Worm (Caenorhabditis elegans) whole organism, late embryonic: ENCODE measurements around the gene Y116F11B.17.

Experiments used
- C38D4.7 ChIP-seq: fragments of 200-800 bp; sonication (Bioruptor generic); optimal IDR thresholded peaks from 2 replicates; lab custom pipeline; 2018; ENCODE audit warnings: mild to moderate bottlenecking, missing genetic modification characterization, moderate library complexity, missing compliant biosample characterization
- K09A11.1 ChIP-seq: sonication (generic microtip); optimal IDR thresholded peaks from 2 replicates; lab custom pipeline; 2017; ENCODE audit warnings: antibody characterized with exemption, mild to moderate bottlenecking, missing genetic modification characterization, missing compliant biosample characterization; ENCODE audit not compliant: insufficient read depth
- Y22D7AL.16 ChIP-seq: sonication (generic microtip); optimal IDR thresholded peaks from 2 replicates; lab custom pipeline; 2016; ENCODE audit warnings: missing genetic modification characterization, missing compliant biosample characterization
- ceh-18 ChIP-seq: sonication (generic microtip); optimal IDR thresholded peaks from 2 replicates; lab custom pipeline; 2016; ENCODE audit warnings: missing genetic modification characterization, missing compliant biosample characterization
- ceh-24 ChIP-seq: sonication (generic microtip); optimal IDR thresholded peaks from 2 replicates; lab custom pipeline; 2016; ENCODE audit warnings: mild to moderate bottlenecking, missing genetic modification characterization, missing compliant biosample characterization
- ceh-34 ChIP-seq: sonication (generic microtip); optimal IDR thresholded peaks from 2 replicates; lab custom pipeline; 2016; ENCODE audit warnings: mild to moderate bottlenecking, missing genetic modification characterization, missing compliant biosample characterization
- ceh-45 ChIP-seq: fragments of 200-800 bp; sonication (Bioruptor generic); IDR thresholded peaks from 2 replicates; pipeline ENCODE4 v1.3.6; 2022; ENCODE audit warnings: missing genetic modification reagents, missing genetic modification characterization, missing compliant biosample characterization
- ceh-9 ChIP-seq: sonication (generic microtip); optimal IDR thresholded peaks from 2 replicates; lab custom pipeline; 2016; ENCODE audit warnings: mild to moderate bottlenecking, missing genetic modification characterization, inconsistent platforms, missing compliant biosample characterization
- dve-1 ChIP-seq: sonication (generic microtip); optimal IDR thresholded peaks from 2 replicates; lab custom pipeline; 2017; ENCODE audit warnings: antibody characterized with exemption, mild to moderate bottlenecking, missing genetic modification characterization, missing compliant biosample characterization
- elt-2 ChIP-seq: sonication (generic microtip); optimal IDR thresholded peaks from 2 replicates; lab custom pipeline; 2016; ENCODE audit warnings: missing genetic modification reagents, missing genetic modification characterization, missing compliant biosample characterization
- fax-1 ChIP-seq: sonication (generic microtip); optimal IDR thresholded peaks from 2 replicates; lab custom pipeline; 2016; ENCODE audit warnings: missing genotype, missing genetic modification characterization, missing compliant biosample characterization
- fkh-10 ChIP-seq: fragments of 150-350 bp; optimal IDR thresholded peaks from 2 replicates; lab custom pipeline; 2014; ENCODE audit warnings: missing biosample characterization, missing genetic modification reagents, missing genetic modification characterization
- gmeb-2 ChIP-seq: sonication (generic microtip); optimal IDR thresholded peaks from 2 replicates; lab custom pipeline; 2016; ENCODE audit warnings: missing genetic modification characterization, inconsistent platforms, missing compliant biosample characterization
- hlh-8 ChIP-seq: sonication (generic microtip); optimal IDR thresholded peaks from 2 replicates; lab custom pipeline; 2016; ENCODE audit warnings: missing genotype, missing genetic modification characterization, missing compliant biosample characterization
- lin-11 ChIP-seq: fragments of 200-800 bp; sonication (Bioruptor generic); optimal IDR thresholded peaks from 2 replicates; lab custom pipeline; 2018; ENCODE audit warnings: mild to moderate bottlenecking, missing genetic modification characterization, missing compliant biosample characterization
- mec-3 ChIP-seq: sonication (generic microtip); optimal IDR thresholded peaks from 2 replicates; lab custom pipeline; 2016; ENCODE audit warnings: borderline replicate concordance, missing genetic modification characterization, missing compliant biosample characterization
- nfya-1 ChIP-seq: sonication (generic microtip); optimal IDR thresholded peaks from 2 replicates; lab custom pipeline; 2017; ENCODE audit warnings: missing genetic modification characterization, mild to moderate bottlenecking, missing compliant biosample characterization, antibody characterized with exemption, moderate library complexity
- odd-2 ChIP-seq: sonication (generic microtip); optimal IDR thresholded peaks from 2 replicates; lab custom pipeline; 2017; ENCODE audit warnings: antibody characterized with exemption, mild to moderate bottlenecking, missing genetic modification characterization, missing compliant biosample characterization
- pha-2 ChIP-seq: sonication (generic microtip); optimal IDR thresholded peaks from 2 replicates; lab custom pipeline; 2017; ENCODE audit warnings: mild to moderate bottlenecking, missing genetic modification characterization, missing compliant biosample characterization
- pha-4 ChIP-seq: fragments of 150-350 bp; optimal IDR thresholded peaks from 2 replicates; lab custom pipeline; 2018; ENCODE audit warnings: missing biosample characterization, missing genetic modification reagents, missing genetic modification characterization
- pqm-1 ChIP-seq: sonication (generic microtip); optimal IDR thresholded peaks from 2 replicates; lab custom pipeline; 2016; ENCODE audit warnings: missing genetic modification characterization, missing compliant biosample characterization
- sdc-2 ChIP-seq: sonication (generic microtip); optimal IDR thresholded peaks from 2 replicates; lab custom pipeline; 2016; ENCODE audit warnings: missing genotype, missing genetic modification characterization, missing compliant biosample characterization
- tbx-2 ChIP-seq: sonication (generic microtip); optimal IDR thresholded peaks from 2 replicates; lab custom pipeline; 2016; ENCODE audit warnings: missing genetic modification characterization, missing compliant biosample characterization
- tbx-7 ChIP-seq: sonication (generic microtip); optimal IDR thresholded peaks from 2 replicates; lab custom pipeline; 2016; ENCODE audit warnings: missing genotype, missing genetic modification characterization, missing compliant biosample characterization
- unc-3 ChIP-seq, 2 experiments: fragments of 200-800 bp in 1 of 2; sonication (Bioruptor generic) in 1 of 2; sonication (generic microtip) in 1 of 2; conservative IDR thresholded peaks in 1 of 2; optimal IDR thresholded peaks in 1 of 2; 2 replicates each; pipeline versions ENCODE4 v1.3.6 to Lab custom; 2016 to 2022; ENCODE audit warnings: missing compliant biosample characterization in 2 of 2, missing genetic modification characterization in 2 of 2, missing genetic modification reagents in 1 of 2
- unc-55 ChIP-seq: sonication (generic microtip); optimal IDR thresholded peaks from 2 replicates; lab custom pipeline; 2017; ENCODE audit warnings: missing biosample characterization, missing genetic modification reagents, missing genetic modification characterization

Gene Y116F11B.17

ce11 chrV:19794931-19795330 lies 27.1 kb downstream of the Y116F11B.17 start, which contains the start of gene M162.7:
M162.7 (minus strand) TSS chrV:19795031.
- no peak for TF ChIP-seq Y22D7AL.16 (tag; lab: Kevin White, UChicago)
- TF ChIP-seq K09A11.1 (tag; lab: Kevin White, UChicago), result no peak
- TF ChIP-seq tbx-2 (tag; lab: Kevin White, UChicago), result no peak
- no peak for TF ChIP-seq ceh-34 (tag; lab: Kevin White, UChicago)
- no peak for TF ChIP-seq unc-55 (GFP tag; lab: Kevin White, UChicago)
- TF ChIP-seq pha-4 (tag; lab: Kevin White, UChicago), result no peak
- TF ChIP-seq mec-3 (tag; lab: Kevin White, UChicago), result no peak
- TF ChIP-seq ceh-24 (tag; lab: Kevin White, UChicago), result no peak
- TF ChIP-seq fax-1, result no peak

- TF ChIP-seq odd-2 (tag; lab: Kevin White, UChicago) (no peak), sdc-2 (no peak), nfya-1 (tag; lab: Kevin White, UChicago) (no peak), gmeb-2 (tag; lab: Kevin White, UChicago) (no peak), K09A11.1 (tag; lab: Kevin White, UChicago) (no peak), ceh-45 (GFP tag; lab: Robert Waterston, UW) (no peak), tbx-2 (tag; lab: Kevin White, UChicago) (no peak), pha-2 (tag; lab: Kevin White, UChicago) (no peak)
These were observed 31.7 kb downstream of the Y116F11B.17 start for ce11 chrV:19790248-19790647.

ce11 chrV:19788360-19788759 lies 33.6 kb downstream of the Y116F11B.17 start, which contains the start of gene clec-258:
clec-258 (plus strand) TSS chrV:19788440.
- TF ChIP-seq elt-2 (tag; lab: Kevin White, UChicago) (peak; percentile 55), C38D4.7 (GFP tag; lab: Kevin White, UChicago) (no peak)

DNA sequence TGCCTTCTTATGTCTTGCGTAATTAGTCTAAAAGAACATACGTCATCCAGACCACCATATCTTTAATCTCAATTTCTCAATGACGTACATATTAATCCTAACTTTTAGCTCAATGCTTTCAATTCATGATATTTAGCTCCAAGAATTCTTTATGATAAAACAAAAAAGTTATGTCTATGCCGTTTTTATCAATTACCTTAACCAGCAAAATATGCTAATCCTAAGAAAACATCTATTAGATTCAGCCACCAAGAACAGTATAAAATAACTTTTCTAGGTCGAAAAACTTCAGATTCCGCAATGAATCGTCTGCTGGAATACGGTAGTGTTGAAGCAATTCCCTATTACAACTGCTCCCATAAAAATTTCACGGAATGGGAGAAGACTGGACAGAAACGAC lies 38.2 kb downstream of the Y116F11B.17 start, which contains the start of gene srt-45:
TSS of gene srt-45 (plus strand) at position 301 of the 400 bp plus-strand sequence.
- no peak for TF ChIP-seq ceh-18 (tag; lab: Kevin White, UChicago)
- TF ChIP-seq fkh-10 (GFP tag; lab: Kevin White, UChicago), result no peak
- TF ChIP-seq tbx-7 (tag; lab: Kevin White, UChicago), result no peak
- no peak for TF ChIP-seq pqm-1 (tag; lab: Kevin White, UChicago)
- no peak for TF ChIP-seq gmeb-2 (tag; lab: Kevin White, UChicago)
- TF ChIP-seq Y22D7AL.16 (tag; lab: Kevin White, UChicago), result no peak
- TF ChIP-seq lin-11 (tag; lab: Kevin White, UChicago), result no peak
- TF ChIP-seq hlh-8, result no peak

DNA sequence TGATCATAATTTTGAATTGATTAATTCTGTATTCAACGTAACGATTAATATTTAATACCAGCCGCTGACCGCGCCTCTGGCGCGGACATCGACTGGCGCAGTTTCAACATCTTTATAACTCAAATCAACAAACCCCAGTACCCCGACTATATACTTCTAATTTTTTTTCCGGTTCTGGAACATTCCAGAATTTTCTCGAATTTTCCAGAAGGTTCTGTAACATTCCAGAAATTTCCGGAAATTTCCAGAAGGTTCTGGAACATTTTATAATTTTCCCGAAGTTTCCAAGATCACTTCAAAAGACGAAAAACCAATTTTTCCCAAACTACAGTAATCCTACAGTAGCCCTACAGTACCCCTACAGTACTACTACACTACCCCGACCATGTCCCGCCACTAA lies 42.8 kb downstream of the Y116F11B.17 start:
- TF ChIP-seq odd-2 (tag; lab: Kevin White, UChicago), result no peak
- TF ChIP-seq dve-1, result no peak
- no peak for TF ChIP-seq ceh-9 (tag; lab: Kevin White, UChicago)
- no peak for TF ChIP-seq lin-11 (tag; lab: Kevin White, UChicago)

- TF ChIP-seq ceh-9 (tag; lab: Kevin White, UChicago), result no peak
- TF ChIP-seq unc-55 (GFP tag; lab: Kevin White, UChicago), result no peak
- no peak for TF ChIP-seq lin-11 (tag; lab: Kevin White, UChicago)
- no peak for TF ChIP-seq mec-3 (tag; lab: Kevin White, UChicago)
These were observed 43.4 kb downstream of the Y116F11B.17 start, which contains the start of gene fbxa-194 for ce11 chrV:19778608-19779007. fbxa-194 (minus strand) TSS chrV:19778708.

DNA sequence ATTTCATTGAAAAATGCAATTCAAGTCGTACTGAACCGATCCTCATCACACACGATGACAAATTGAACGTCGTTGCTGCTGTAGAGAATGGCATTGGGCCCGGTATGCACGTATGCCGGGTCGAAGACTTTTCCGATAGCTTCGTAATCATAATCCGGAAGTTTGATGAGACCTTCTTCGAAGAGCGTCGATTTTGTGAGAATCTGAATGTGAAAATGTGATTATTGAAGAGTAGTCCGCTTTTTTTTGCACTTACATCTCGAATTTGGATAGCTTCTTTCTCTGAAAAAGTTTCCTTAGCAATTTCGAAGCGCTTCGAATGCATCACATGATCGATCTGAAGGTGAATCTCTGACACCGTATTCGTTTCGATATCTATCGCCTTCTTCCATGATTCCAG lies 44.8 kb downstream of the Y116F11B.17 start, which contains the start of gene fbxa-118:
TSS of gene fbxa-118 (minus strand) at position 101 of the 400 bp plus-strand sequence.
- TF ChIP-seq ceh-9 (tag; lab: Kevin White, UChicago), result no peak
- no peak for TF ChIP-seq unc-3 (GFP tag; conservative IDR thresholded peaks at IDR 0.05; lab: Robert Waterston, UW)
- TF ChIP-seq unc-3 (tag; optimal IDR thresholded peaks at IDR 0.05; lab: Kevin White, UChicago), result no peak
- TF ChIP-seq elt-2 (tag; lab: Kevin White, UChicago), result no peak
- no peak for TF ChIP-seq pha-2 (tag; lab: Kevin White, UChicago)
- no peak for TF ChIP-seq K09A11.1 (tag; lab: Kevin White, UChicago)
